Fruit fly (Drosophila melanogaster) S2 (cell line): Measurements from ENCODE around the gene Past1.

Experiments
- CG8478 ChIP-seq: fragments of >200 bp; optimal IDR thresholded peaks from 2 replicates; lab custom pipeline; 2018
- CTCF ChIP-seq, 2 experiments: fragments of >200 bp; optimal IDR thresholded peaks; 2 replicates each; lab custom pipeline; 2018

dm6 chr3R:12739247-12739646 is 42.1 kb downstream of the Past1 start, which contains the start of gene Ugt37A2:
- TF ChIP-seq CTCF (optimal IDR thresholded peaks at IDR 0.05; lab: Kevin White, UChicago), result no peak
- no peak for TF ChIP-seq CG8478
